Fruit fly (Drosophila melanogaster): ENCODE data around the gene Nmdmc.

Gene Nmdmc

DNA sequence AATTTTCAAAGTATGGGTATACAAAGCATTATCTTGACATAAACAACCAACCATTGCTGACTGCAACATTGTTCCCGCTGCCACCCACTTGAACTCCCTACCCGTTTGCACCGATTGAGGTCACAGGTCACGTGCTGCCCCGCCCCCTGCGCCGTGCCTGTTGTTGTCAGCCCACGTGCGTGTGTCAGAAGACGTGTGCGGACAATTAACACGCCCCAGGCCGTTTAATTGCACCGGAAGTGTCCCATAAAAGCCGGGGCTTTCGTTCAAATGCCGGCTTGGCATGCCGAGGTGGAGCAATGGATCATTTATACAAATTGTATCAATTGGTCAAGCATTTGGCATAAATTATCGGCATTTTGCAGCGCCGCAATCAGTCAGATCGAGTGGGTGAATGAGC lies 23.3 kb downstream of the Nmdmc start:
- TF ChIP-seq CG6276 (GFP tag; optimal IDR thresholded peaks at IDR 0.05) (no peak), CG1621 (tag; optimal IDR thresholded peaks at IDR 0.05) (no peak), CG31627 (GFP tag; optimal IDR thresholded peaks at IDR 0.05) (no peak), dac (GFP tag; optimal IDR thresholded peaks at IDR 0.05) (no peak), CG6808 (GFP tag; optimal IDR thresholded peaks at IDR 0.05) (no peak), CG4318 (GFP tag; optimal IDR thresholded peaks at IDR 0.05) (no peak), Ets96B (tag; optimal IDR thresholded peaks at IDR 0.05) (no peak), vri (GFP tag; optimal IDR thresholded peaks at IDR 0.05) (no peak), Sox15 (GFP tag; optimal IDR thresholded peaks at IDR 0.05) (no peak)

DNA sequence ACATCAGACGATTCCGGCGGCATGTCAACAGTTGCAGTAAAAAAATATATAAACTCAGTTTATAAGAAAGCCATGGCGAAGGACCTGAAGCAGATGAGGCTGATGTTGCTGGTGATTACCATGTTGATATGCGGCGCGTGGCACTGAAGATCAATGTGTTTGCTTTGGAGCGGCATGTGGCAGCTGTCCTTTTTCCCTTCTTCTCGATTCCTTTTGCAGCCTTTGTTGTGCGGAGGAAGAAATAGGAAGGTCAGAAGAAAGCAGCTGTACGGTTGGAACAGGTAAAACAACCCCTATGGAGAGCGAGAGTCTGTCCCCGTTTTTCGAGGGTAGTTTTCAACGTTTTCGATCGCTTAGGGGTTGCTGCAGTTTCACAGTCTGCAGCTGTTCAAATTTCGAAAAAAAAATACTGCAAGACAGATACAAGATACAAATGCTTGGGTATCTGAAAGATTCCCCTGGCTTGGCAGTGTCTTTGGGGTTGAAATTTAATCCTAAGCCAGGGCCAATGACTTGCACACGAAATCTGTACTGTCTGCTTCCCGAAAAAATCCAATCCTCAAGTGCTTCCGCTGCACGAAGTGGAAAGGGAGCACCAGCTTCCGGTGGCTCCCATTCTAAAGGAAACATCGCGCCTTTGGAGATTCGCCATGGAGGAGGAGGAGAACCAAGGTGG lies 25.4 kb downstream of the Nmdmc start:
- no peak for TF ChIP-seq Blimp-1 (GFP tag; optimal IDR thresholded peaks at IDR 0.05)
- no peak for TF ChIP-seq fd85E (GFP tag; optimal IDR thresholded peaks at IDR 0.05)
- no peak for TF ChIP-seq fkh (GFP tag; optimal IDR thresholded peaks at IDR 0.05)
- TF ChIP-seq Eip75B (GFP tag; optimal IDR thresholded peaks at IDR 0.05): no peak
- TF ChIP-seq CG4318 (GFP tag; optimal IDR thresholded peaks at IDR 0.05): no peak
- TF ChIP-seq eg (GFP tag; IDR thresholded peaks at IDR 0.05): no peak
- TF ChIP-seq Lpt (GFP tag; optimal IDR thresholded peaks at IDR 0.05): no peak
- TF ChIP-seq CG34406 (GFP tag; optimal IDR thresholded peaks at IDR 0.05): no peak
- no peak for TF ChIP-seq CG11902 (GFP tag; optimal IDR thresholded peaks at IDR 0.05)
- no peak for TF ChIP-seq CG11762 (GFP tag; optimal IDR thresholded peaks at IDR 0.05; ENCODE audit: insufficient read depth)
- TF ChIP-seq CG6808 (GFP tag; optimal IDR thresholded peaks at IDR 0.05): no peak
- TF ChIP-seq Eip93F (GFP tag; optimal IDR thresholded peaks at IDR 0.05): no peak
- no peak for TF ChIP-seq Hr4 (GFP tag; optimal IDR thresholded peaks at IDR 0.05)
- no peak for TF ChIP-seq CG15336 (GFP tag; IDR thresholded peaks at IDR 0.05)
- no peak for TF ChIP-seq CG6276 (GFP tag; optimal IDR thresholded peaks at IDR 0.05)
- no peak for TF ChIP-seq CG7368 (GFP tag; optimal IDR thresholded peaks at IDR 0.05)
- no peak for TF ChIP-seq CG16779 (tag; optimal IDR thresholded peaks at IDR 0.05)
- TF ChIP-seq CG10669 (GFP tag; optimal IDR thresholded peaks at IDR 0.05): no peak
- TF ChIP-seq CG8119 (GFP tag; IDR thresholded peaks at IDR 0.05): no peak

DNA sequence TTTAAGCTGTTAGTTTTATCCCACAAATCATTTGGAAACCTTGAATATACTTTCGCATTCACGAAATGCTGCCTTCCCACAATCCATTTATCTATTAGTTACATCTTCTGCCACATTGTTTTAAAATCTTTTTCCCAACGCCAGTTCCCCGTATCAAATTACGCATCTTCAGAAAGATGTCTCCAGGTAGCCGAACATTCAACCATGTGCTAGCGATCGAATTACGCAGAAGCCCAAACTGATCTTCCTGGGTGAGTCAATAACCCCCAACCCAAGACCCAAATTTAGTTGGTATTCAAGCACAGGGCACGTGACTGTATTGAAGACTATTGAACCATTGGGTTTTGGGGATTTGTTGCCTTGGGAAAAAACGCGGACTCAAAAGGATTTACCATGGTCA lies 26.4 kb downstream of the Nmdmc start:
- TF ChIP-seq CG3919 (GFP tag; optimal IDR thresholded peaks at IDR 0.05) (no peak), cyc (GFP tag; optimal IDR thresholded peaks at IDR 0.05) (no peak), CG9139 (GFP tag; optimal IDR thresholded peaks at IDR 0.05) (no peak), OdsH (GFP tag; optimal IDR thresholded peaks at IDR 0.05) (no peak), Ets21C (GFP tag; optimal IDR thresholded peaks at IDR 0.05) (no peak)

DNA sequence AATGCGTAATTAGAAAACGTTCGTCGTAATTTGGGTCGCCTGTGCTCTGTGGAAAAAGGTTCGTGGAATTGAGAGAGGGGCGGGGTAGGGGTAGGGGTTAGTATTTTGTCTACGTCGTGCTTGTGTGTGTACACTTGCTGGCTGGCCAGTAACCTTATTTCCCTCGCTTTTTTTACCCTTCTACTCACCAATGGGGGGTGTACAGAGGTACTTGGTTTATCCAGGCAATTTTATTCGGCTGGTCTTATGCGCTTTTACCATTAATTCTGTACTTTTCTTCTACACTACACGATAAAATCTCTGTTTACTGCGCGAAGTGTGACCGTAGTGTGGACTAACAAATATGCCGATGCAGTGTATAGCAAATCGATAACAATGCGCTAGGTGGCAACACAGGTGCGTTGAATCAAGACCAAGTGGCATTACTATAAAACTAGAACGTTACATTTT lies 30.6 kb downstream of the Nmdmc start, which contains the start of gene tgo:
Gene tgo (minus strand): TSS at position 334 of the 450 bp plus-strand sequence.
- TF ChIP-seq fkh (GFP tag; optimal IDR thresholded peaks at IDR 0.05) (peak; percentile 87), CG6808 (GFP tag; optimal IDR thresholded peaks at IDR 0.05) (no peak), CG1621 (tag; optimal IDR thresholded peaks at IDR 0.05) (no peak), ss (GFP tag; optimal IDR thresholded peaks at IDR 0.05) (no peak), Sox102F (GFP tag; optimal IDR thresholded peaks at IDR 0.05) (no peak), CG32006 (GFP tag; optimal IDR thresholded peaks at IDR 0.05) (no peak), Eip75B (GFP tag; optimal IDR thresholded peaks at IDR 0.05) (no peak), CG3032 (tag; optimal IDR thresholded peaks at IDR 0.05) (peak; percentile 9), dsx (GFP tag; optimal IDR thresholded peaks at IDR 0.05; ENCODE audit: poor library complexity, severe bottlenecking) (no peak), Blimp-1 (GFP tag; optimal IDR thresholded peaks at IDR 0.05) (no peak), CG9139 (GFP tag; optimal IDR thresholded peaks at IDR 0.05) (no peak), CG3919 (GFP tag; optimal IDR thresholded peaks at IDR 0.05) (no peak), net (GFP tag; optimal IDR thresholded peaks at IDR 0.05) (no peak), CG16779 (tag; optimal IDR thresholded peaks at IDR 0.05) (no peak), Ets21C (GFP tag; optimal IDR thresholded peaks at IDR 0.05) (no peak), CG6854 (GFP tag; optimal IDR thresholded peaks at IDR 0.05) (peak; percentile 40), svp (GFP tag) (no peak), acj6 (GFP tag; optimal IDR thresholded peaks at IDR 0.05) (no peak), Hr38 (GFP tag; optimal IDR thresholded peaks at IDR 0.05) (no peak), Sox14 (GFP tag; optimal IDR thresholded peaks at IDR 0.05) (no peak), CG31627 (GFP tag; optimal IDR thresholded peaks at IDR 0.05) (no peak), CG10669 (GFP tag; optimal IDR thresholded peaks at IDR 0.05) (no peak), esn (GFP tag; optimal IDR thresholded peaks at IDR 0.05) (no peak), lz (GFP tag; optimal IDR thresholded peaks at IDR 0.05) (no peak)

Data from whole organism, prepupa.